Fruit fly (Drosophila melanogaster) whole organism, embryonic: ENCODE data around the gene CG32313.

Experiments used
- Atf-2 ChIP-seq: fragments of 200-800 bp; sonication (Bioruptor generic); optimal IDR thresholded peaks from 2 replicates; lab custom pipeline; 2016; ENCODE audit warnings: missing biosample characterization, missing genetic modification characterization
- BtbVII ChIP-seq: fragments of 200-800 bp; sonication (Bioruptor generic); optimal IDR thresholded peaks from 3 replicates; lab custom pipeline; 2017; ENCODE audit warnings: missing biosample characterization, mild to moderate bottlenecking, missing genetic modification characterization
- Bteb2 ChIP-seq: fragments of 200-800 bp; sonication (Bioruptor generic); optimal IDR thresholded peaks from 2 replicates; lab custom pipeline; 2016; ENCODE audit warnings: missing biosample characterization, missing genetic modification characterization
- C15 ChIP-seq: fragments of 200-800 bp; sonication (Bioruptor generic); IDR thresholded peaks from 3 replicates; pipeline ENCODE4 v1.3.6; 2022; ENCODE audit warnings: missing biosample characterization, missing genetic modification characterization
- CG10462 ChIP-seq: fragments of 200-800 bp; sonication (Bioruptor generic); optimal IDR thresholded peaks from 2 replicates; lab custom pipeline; 2016; ENCODE audit warnings: missing biosample characterization, missing genetic modification characterization
- CG11504 ChIP-seq: fragments of 200-800 bp; sonication (Bioruptor generic); optimal IDR thresholded peaks from 3 replicates; lab custom pipeline; 2019; ENCODE audit warnings: missing biosample characterization, mild to moderate bottlenecking, missing genetic modification characterization, moderate library complexity
- CG12236 ChIP-seq: fragments of 200-800 bp; sonication (Bioruptor generic); optimal IDR thresholded peaks from 2 replicates; lab custom pipeline; 2016; ENCODE audit warnings: missing biosample characterization, missing genetic modification characterization
- CG12659 ChIP-seq: fragments of 200-800 bp; sonication (Bioruptor generic); optimal IDR thresholded peaks from 3 replicates; lab custom pipeline; 2017; ENCODE audit warnings: mild to moderate bottlenecking, missing biosample characterization, missing genetic modification reagents, missing genetic modification characterization
- CG13287 ChIP-seq: fragments of 200-800 bp; sonication (Bioruptor generic); IDR thresholded peaks from 2 replicates; pipeline ENCODE4 v1.3.6; 2022; ENCODE audit warnings: missing biosample characterization, missing genetic modification characterization; ENCODE audit not compliant: partially characterized antibody
- CG14710 ChIP-seq: fragments of 200-800 bp; sonication (Bioruptor generic); optimal IDR thresholded peaks from 3 replicates; lab custom pipeline; 2019; ENCODE audit warnings: missing biosample characterization, mild to moderate bottlenecking, missing genetic modification characterization, moderate library complexity
- CG15514 ChIP-seq: fragments of 200-800 bp; sonication (Bioruptor generic); optimal IDR thresholded peaks from 3 replicates; lab custom pipeline; 2017; ENCODE audit warnings: missing biosample characterization, missing genetic modification characterization, mild to moderate bottlenecking, moderate library complexity, missing genetic modification reagents
- CG15696 ChIP-seq: fragments of 200-800 bp; sonication (Bioruptor generic); optimal IDR thresholded peaks from 2 replicates; lab custom pipeline; 2019; ENCODE audit warnings: missing biosample characterization, mild to moderate bottlenecking, missing genetic modification characterization, moderate library complexity
- CG17328 ChIP-seq: fragments of 200-800 bp; sonication (Bioruptor generic); IDR thresholded peaks from 2 replicates; pipeline ENCODE4 v1.3.6; 2022; ENCODE audit warnings: missing biosample characterization, missing genetic modification characterization
- CG1792 ChIP-seq: fragments of 200-800 bp; sonication (Bioruptor generic); optimal IDR thresholded peaks from 2 replicates; lab custom pipeline; 2016; ENCODE audit warnings: missing biosample characterization, missing genetic modification characterization
- CG18599 ChIP-seq: fragments of 200-800 bp; sonication (Bioruptor generic); optimal IDR thresholded peaks from 3 replicates; lab custom pipeline; 2017; ENCODE audit warnings: missing biosample characterization, missing genetic modification characterization, mild to moderate bottlenecking, moderate library complexity, missing genetic modification reagents
- CG18619 ChIP-seq: fragments of 200-800 bp; sonication (Bioruptor generic); optimal IDR thresholded peaks from 3 replicates; lab custom pipeline; 2017; ENCODE audit warnings: missing biosample characterization, mild to moderate bottlenecking, missing genetic modification characterization
- CG2120 ChIP-seq: fragments of 200-800 bp; sonication (Bioruptor generic); optimal IDR thresholded peaks from 3 replicates; lab custom pipeline; 2016; ENCODE audit warnings: missing biosample characterization, missing genetic modification characterization
- CG30403 ChIP-seq: fragments of 200-800 bp; sonication (Bioruptor generic); optimal IDR thresholded peaks from 3 replicates; lab custom pipeline; 2016; ENCODE audit warnings: missing biosample characterization, missing genetic modification characterization
- CG31224 ChIP-seq: fragments of 200-800 bp; sonication (Bioruptor generic); IDR thresholded peaks from 2 replicates; pipeline ENCODE4 v1.3.6; 2022; ENCODE audit warnings: missing biosample characterization, missing genetic modification characterization
- CG32767 ChIP-seq: fragments of 200-800 bp; sonication (Bioruptor generic); IDR thresholded peaks from 2 replicates; pipeline ENCODE4 v1.3.6; 2022; ENCODE audit warnings: missing biosample characterization, missing genetic modification characterization
- CG3407 ChIP-seq: fragments of 200-800 bp; sonication (Bioruptor generic); optimal IDR thresholded peaks from 2 replicates; lab custom pipeline; 2018; ENCODE audit warnings: missing biosample characterization, mild to moderate bottlenecking, missing genetic modification characterization
- CG3995 ChIP-seq: fragments of 200-800 bp; sonication (Bioruptor generic); optimal IDR thresholded peaks from 3 replicates; lab custom pipeline; 2016; ENCODE audit warnings: missing biosample characterization, missing genetic modification characterization
- CG4617 ChIP-seq: fragments of 200-800 bp; sonication (Bioruptor generic); optimal IDR thresholded peaks from 3 replicates; lab custom pipeline; 2016; ENCODE audit warnings: missing biosample characterization, missing genetic modification characterization, borderline replicate concordance
- CG6689 ChIP-seq: fragments of 200-800 bp; sonication (Bioruptor generic); IDR thresholded peaks from 2 replicates; pipeline ENCODE4 v1.3.6; 2022; ENCODE audit warnings: missing biosample characterization, missing genetic modification characterization
- CG7271 ChIP-seq: fragments of 200-800 bp; sonication (Bioruptor generic); optimal IDR thresholded peaks from 2 replicates; lab custom pipeline; 2018; ENCODE audit warnings: missing biosample characterization, mild to moderate bottlenecking, missing genetic modification characterization, moderate library complexity
- Dip2 ChIP-seq: fragments of 200-800 bp; sonication (Bioruptor generic); IDR thresholded peaks from 2 replicates; pipeline ENCODE4 v1.3.6; 2022; ENCODE audit warnings: missing biosample characterization, missing genetic modification characterization
- Doc3 ChIP-seq: fragments of 200-800 bp; sonication (Bioruptor generic); IDR thresholded peaks from 3 replicates; pipeline ENCODE4 v1.3.6; 2022; ENCODE audit warnings: missing biosample characterization, missing genetic modification characterization; ENCODE audit not compliant: partially characterized antibody
- ERR ChIP-seq: fragments of 200-800 bp; sonication (Bioruptor generic); optimal IDR thresholded peaks from 2 replicates; lab custom pipeline; 2016; ENCODE audit warnings: missing biosample characterization, missing genetic modification characterization
- HLH3B ChIP-seq: fragments of 200-800 bp; sonication (Bioruptor generic); IDR thresholded peaks from 2 replicates; pipeline ENCODE4 v1.3.6; 2022; ENCODE audit warnings: missing biosample characterization, missing genetic modification characterization
- Hmx ChIP-seq: fragments of 200-800 bp; sonication (Bioruptor generic); optimal IDR thresholded peaks from 2 replicates; lab custom pipeline; 2016; ENCODE audit warnings: missing biosample characterization, missing genetic modification characterization
- Lim3 ChIP-seq: fragments of 200-800 bp; sonication (Bioruptor generic); IDR thresholded peaks from 2 replicates; pipeline ENCODE4 v1.3.6; 2022; ENCODE audit warnings: missing biosample characterization, missing genetic modification characterization
- Nf-YB ChIP-seq: fragments of 200-800 bp; sonication (Bioruptor generic); optimal IDR thresholded peaks from 3 replicates; lab custom pipeline; 2019; ENCODE audit warnings: missing biosample characterization, mild to moderate bottlenecking, missing genetic modification characterization, moderate library complexity
- NfI ChIP-seq: fragments of 200-800 bp; sonication (Bioruptor generic); optimal IDR thresholded peaks from 3 replicates; lab custom pipeline; 2018; ENCODE audit warnings: missing biosample characterization, mild to moderate bottlenecking, missing genetic modification characterization, moderate library complexity
- Optix ChIP-seq: fragments of 200-800 bp; sonication (Bioruptor generic); IDR thresholded peaks from 3 replicates; pipeline ENCODE4 v1.3.6; 2022; ENCODE audit warnings: missing biosample characterization, missing genetic modification characterization
- Pdp1 ChIP-seq, 2 experiments: fragments of 200-800 bp; sonication (Bioruptor generic); optimal IDR thresholded peaks; 3 replicates each; lab custom pipeline; 2016; ENCODE audit warnings: missing biosample characterization in 2 of 2, missing genetic modification characterization in 2 of 2, mild to moderate bottlenecking in 1 of 2, moderate library complexity in 1 of 2
- Ptx1 ChIP-seq: fragments of 200-800 bp; sonication (Bioruptor generic); IDR thresholded peaks from 2 replicates; pipeline ENCODE4 v1.3.6; 2022; ENCODE audit warnings: missing biosample characterization, missing genetic modification characterization
- Scr ChIP-seq: fragments of 200-800 bp; sonication (Bioruptor generic); IDR thresholded peaks from 2 replicates; pipeline ENCODE4 v1.3.6; 2022; ENCODE audit warnings: missing biosample characterization, missing genetic modification characterization; ENCODE audit not compliant: partially characterized antibody
- abd-A ChIP-seq: fragments of 200-800 bp; sonication (Bioruptor generic); optimal IDR thresholded peaks from 3 replicates; lab custom pipeline; 2019; ENCODE audit warnings: missing biosample characterization, mild to moderate bottlenecking, missing genetic modification characterization, moderate library complexity
- ap ChIP-seq: fragments of 200-800 bp; sonication (Bioruptor generic); IDR thresholded peaks from 2 replicates; pipeline ENCODE4 v1.3.6; 2022; ENCODE audit warnings: missing biosample characterization, missing genetic modification characterization
- cas ChIP-seq: fragments of 200-800 bp; sonication (Bioruptor generic); IDR thresholded peaks from 2 replicates; pipeline ENCODE4 v1.3.6; 2022; ENCODE audit warnings: missing biosample characterization, missing genetic modification characterization
- chn ChIP-seq: fragments of 200-800 bp; sonication (Bioruptor generic); optimal IDR thresholded peaks from 2 replicates; lab custom pipeline; 2016; ENCODE audit warnings: missing biosample characterization, missing genetic modification characterization
- fd64A ChIP-seq: fragments of 200-800 bp; sonication (Bioruptor generic); optimal IDR thresholded peaks from 3 replicates; lab custom pipeline; 2018; ENCODE audit warnings: missing biosample characterization, mild to moderate bottlenecking, missing genetic modification characterization
- nmo ChIP-seq: fragments of 200-800 bp; sonication (Bioruptor generic); optimal IDR thresholded peaks from 2 replicates; lab custom pipeline; 2018; ENCODE audit warnings: missing biosample characterization, mild to moderate bottlenecking, missing genetic modification characterization, moderate library complexity
- onecut ChIP-seq: fragments of 200-800 bp; sonication (Bioruptor generic); IDR thresholded peaks from 2 replicates; pipeline ENCODE4 v1.3.6; 2022; ENCODE audit warnings: missing biosample characterization, missing genetic modification characterization
- prd ChIP-seq, 3 experiments: fragments of >200 bp in 2 of 3; fragments of 200-800 bp in 1 of 3; sonication (Bioruptor generic) in 1 of 3; optimal IDR thresholded peaks in 2 of 3; IDR thresholded peaks in 1 of 3; 2 replicates in 2 of 3; 3 replicates in 1 of 3; pipeline versions ENCODE4 v1.3.6 to Lab custom; 2017 to 2022; ENCODE audit warnings: missing biosample characterization in 1 of 3, missing genetic modification characterization in 1 of 3
- pum ChIP-seq: fragments of 200-800 bp; sonication (Bioruptor generic); optimal IDR thresholded peaks from 2 replicates; lab custom pipeline; 2016; ENCODE audit warnings: missing biosample characterization, missing genetic modification characterization
- pzg ChIP-seq: fragments of 200-800 bp; sonication (Bioruptor generic); optimal IDR thresholded peaks from 3 replicates; lab custom pipeline; 2018; ENCODE audit warnings: missing biosample characterization, mild to moderate bottlenecking, missing genetic modification characterization, moderate library complexity
- sens ChIP-seq: fragments of 200-800 bp; sonication (Bioruptor generic); peaks from one replicate; lab custom pipeline; 2016; ENCODE audit warnings: missing biosample characterization, missing genetic modification characterization
- sr ChIP-seq: fragments of 200-800 bp; sonication (Bioruptor generic); IDR thresholded peaks from 3 replicates; pipeline ENCODE4 v1.3.6; 2022; ENCODE audit warnings: missing biosample characterization, missing genetic modification characterization
- vnd ChIP-seq: fragments of 200-800 bp; sonication (Bioruptor generic); IDR thresholded peaks from 3 replicates; pipeline ENCODE4 v1.3.6; 2022; ENCODE audit warnings: missing biosample characterization, missing genetic modification characterization; ENCODE audit not compliant: partially characterized antibody
- zfh1 ChIP-seq: fragments of 200-800 bp; sonication (Bioruptor generic); IDR thresholded peaks from 3 replicates; pipeline ENCODE4 v1.3.6; 2022; ENCODE audit warnings: missing biosample characterization, missing genetic modification characterization

The CG32313 gene

DNA sequence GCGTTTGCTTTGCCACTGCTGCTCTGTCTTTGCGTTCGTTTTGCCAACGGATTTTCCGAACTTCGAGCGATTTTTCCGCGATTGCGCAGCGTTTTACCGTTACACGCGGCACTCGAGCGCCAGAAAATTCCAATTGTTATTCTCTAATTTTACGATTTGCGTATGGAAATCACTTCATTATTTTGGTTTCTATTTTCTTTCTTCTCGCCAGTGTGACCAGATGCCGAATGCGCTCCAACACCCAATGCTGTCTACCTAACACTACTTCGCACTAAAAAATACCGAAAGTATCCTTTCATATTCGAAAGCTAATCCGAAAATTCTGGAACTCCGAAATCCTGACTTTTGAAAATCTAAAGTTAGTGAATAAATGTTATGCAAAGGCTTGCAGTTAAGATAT, 49.1 kb downstream of the CG32313 start, which contains the start of gene CG12084 (continued):
- no peak for TF ChIP-seq CG2120
- no peak for TF ChIP-seq Hmx (GFP tag; lab: Kevin White, UChicago)
- no peak for TF ChIP-seq Dip2 (GFP tag; lab: Robert Waterston, UW)
- TF ChIP-seq chn (GFP tag; lab: Kevin White, UChicago) = no peak
- no peak for TF ChIP-seq pum
- TF ChIP-seq BtbVII (GFP tag; lab: Kevin White, UChicago) = no peak
- peak; percentile 42 for TF ChIP-seq CG12659 (GFP tag; lab: Kevin White, UChicago)
- TF ChIP-seq prd (optimal IDR thresholded peaks at IDR 0.05; lab: Kevin White, UChicago) = no peak
- no peak for TF ChIP-seq prd (GFP tag; IDR thresholded peaks at IDR 0.05; lab: Robert Waterston, UW)
- TF ChIP-seq Ptx1 (GFP tag; lab: Robert Waterston, UW) = no peak
- no peak for TF ChIP-seq vnd (GFP tag; lab: Robert Waterston, UW)
- no peak for TF ChIP-seq ap (GFP tag; lab: Robert Waterston, UW)
- peak in 1 of 2 experiments; percentile 29 for TF ChIP-seq Pdp1 (GFP tag; optimal IDR thresholded peaks at IDR 0.05; lab: Kevin White, UChicago)
- no peak for TF ChIP-seq CG18599 (GFP tag; lab: Kevin White, UChicago)
- TF ChIP-seq CG1792 = no peak
- TF ChIP-seq onecut = no peak
- no peak for TF ChIP-seq C15 (GFP tag; lab: Robert Waterston, UW)
- TF ChIP-seq pzg (GFP tag; lab: Kevin White, UChicago) = peak; percentile 68
- TF ChIP-seq Nf-YB (GFP tag; lab: Kevin White, UChicago) = no peak
- no peak for TF ChIP-seq CG17328 (GFP tag; lab: Robert Waterston, UW)
- TF ChIP-seq CG3995 (GFP tag; lab: Kevin White, UChicago) = no peak
- no peak for TF ChIP-seq fd64A (GFP tag; lab: Kevin White, UChicago)
- TF ChIP-seq CG7271 = no peak
- no peak for TF ChIP-seq CG30403 (GFP tag; lab: Kevin White, UChicago)
- TF ChIP-seq Optix (GFP tag; lab: Robert Waterston, UW) = no peak
- no peak for TF ChIP-seq CG11504 (tag; lab: Kevin White, UChicago)
- TF ChIP-seq nmo = peak; percentile 26
- TF ChIP-seq Scr = peak; percentile 25
- no peak for TF ChIP-seq NfI (GFP tag; lab: Kevin White, UChicago)
- no peak for TF ChIP-seq CG3407 (GFP tag; lab: Kevin White, UChicago)
- no peak for TF ChIP-seq Lim3
- TF ChIP-seq CG15696 (tag; lab: Kevin White, UChicago) = no peak
- TF ChIP-seq CG10462 (GFP tag; lab: Kevin White, UChicago) = no peak
- peak; percentile 46; the same call in 1 of the 2 replicates for TF ChIP-seq CG13287 (GFP tag; lab: Robert Waterston, UW)
- TF ChIP-seq Doc3 (GFP tag; lab: Robert Waterston, UW) = 0 out of 3 replicates have a peak, but pooled peaks have one; percentile 13
- no peak for TF ChIP-seq ERR
- TF ChIP-seq CG18619 (GFP tag; lab: Kevin White, UChicago) = no peak
- TF ChIP-seq zfh1 = no peak
- no peak for TF ChIP-seq CG32767
- no peak for TF ChIP-seq HLH3B (GFP tag; lab: Robert Waterston, UW)
- TF ChIP-seq cas (GFP tag; lab: Robert Waterston, UW) = no peak
- no peak for TF ChIP-seq CG6689 (GFP tag; lab: Robert Waterston, UW)
- no peak for TF ChIP-seq Bteb2 (GFP tag; lab: Kevin White, UChicago)
- TF ChIP-seq CG4617 (GFP tag; lab: Kevin White, UChicago) = peak; percentile 89
- peak; percentile 72 for TF ChIP-seq CG15514
- peak; percentile 47 for TF ChIP-seq CG14710 (tag; lab: Kevin White, UChicago)
- TF ChIP-seq CG12236 (GFP tag; lab: Kevin White, UChicago) = no peak
- TF ChIP-seq sr (GFP tag; lab: Robert Waterston, UW) = no peak
- TF ChIP-seq Atf-2 (GFP tag; lab: Kevin White, UChicago) = no peak
- TF ChIP-seq sens (GFP tag; lab: Kevin White, UChicago) = peak; percentile 70
- TF ChIP-seq abd-A (tag; lab: Kevin White, UChicago) = no peak
- no peak for TF ChIP-seq CG31224
